Worm (Caenorhabditis elegans) whole organism, L1 larva: Measurements from ENCODE around the gene mel-11.
A peak's percentile ranks its signal among the peaks of the same experiment; 100 is the strongest.

Experiments
- C16A3.4 ChIP-seq: fragments of 150-350 bp; optimal IDR thresholded peaks from 2 replicates; lab custom pipeline; 2014; ENCODE audit warnings: missing biosample characterization, missing genetic modification characterization
- C34B4.2 ChIP-seq: sonication (generic microtip); optimal IDR thresholded peaks from 2 replicates; lab custom pipeline; 2017; ENCODE audit warnings: mild to moderate bottlenecking, missing genetic modification characterization, missing compliant biosample characterization
- F16B12.6 ChIP-seq: fragments of 150-350 bp; optimal IDR thresholded peaks from 2 replicates; lab custom pipeline; 2014; ENCODE audit warnings: missing biosample characterization, missing genetic modification characterization
- Y116A8C.19 ChIP-seq: sonication (generic microtip); optimal IDR thresholded peaks from 2 replicates; lab custom pipeline; 2016; ENCODE audit warnings: missing compliant biosample characterization, missing genetic modification characterization, borderline replicate concordance
- ceh-63 ChIP-seq: fragments of 200-800 bp; sonication (Bioruptor generic); optimal IDR thresholded peaks from 2 replicates; lab custom pipeline; 2018; ENCODE audit warnings: mild to moderate bottlenecking, missing genetic modification characterization, missing compliant biosample characterization
- ceh-88 ChIP-seq: fragments of 200-800 bp; sonication (Bioruptor generic); IDR thresholded peaks from 2 replicates; pipeline ENCODE4 v1.3.6; 2022; ENCODE audit warnings: missing genetic modification characterization, missing compliant biosample characterization
- ces-1 ChIP-seq: fragments of 150-350 bp; optimal IDR thresholded peaks from 2 replicates; lab custom pipeline; 2014; ENCODE audit warnings: missing biosample characterization, missing genetic modification reagents, missing genetic modification characterization
- efl-1 ChIP-seq, 4 experiments: fragments of 150-350 bp; optimal IDR thresholded peaks in 3 of 4; peaks in 1 of 4; 1 replicate in 1 of 4; 2 replicates in 3 of 4; lab custom pipeline; 2014; ENCODE audit warnings: missing biosample characterization in 2 of 4, missing genetic modification characterization in 2 of 4, missing genetic modification reagents in 2 of 4
- egl-27 ChIP-seq, 2 experiments: fragments of 150-350 bp in 1 of 2; sonication (generic microtip); optimal IDR thresholded peaks; 3 replicates each; lab custom pipeline; 2017 to 2018; ENCODE audit warnings: missing biosample characterization in 2 of 2, missing genetic modification characterization in 2 of 2, missing genetic modification reagents in 2 of 2
- elt-2 ChIP-seq: sonication (generic microtip); optimal IDR thresholded peaks from 2 replicates; lab custom pipeline; 2016; ENCODE audit warnings: missing genetic modification characterization, mild to moderate bottlenecking, inconsistent platforms, missing compliant biosample characterization, missing genetic modification reagents
- fkh-10 ChIP-seq: sonication (generic microtip); optimal IDR thresholded peaks from 2 replicates; lab custom pipeline; 2017; ENCODE audit warnings: missing biosample characterization, missing genetic modification reagents, missing genetic modification characterization
- fkh-4 ChIP-seq: sonication (generic microtip); optimal IDR thresholded peaks from 2 replicates; lab custom pipeline; 2016; ENCODE audit warnings: missing compliant biosample characterization, missing genetic modification characterization, borderline replicate concordance
- hlh-17 ChIP-seq: fragments of 200-800 bp; sonication (Bioruptor generic); optimal IDR thresholded peaks from 2 replicates; lab custom pipeline; 2018; ENCODE audit warnings: missing genetic modification characterization, mild to moderate bottlenecking, missing compliant biosample characterization, moderate library complexity, borderline replicate concordance
- hpl-2 ChIP-seq: fragments of 150-350 bp; optimal IDR thresholded peaks from 2 replicates; lab custom pipeline; 2014; ENCODE audit warnings: missing biosample characterization, missing genetic modification reagents, missing genetic modification characterization
- lin-13 ChIP-seq: fragments of 150-350 bp; optimal IDR thresholded peaks from 2 replicates; lab custom pipeline; 2014; ENCODE audit warnings: missing biosample characterization, missing genetic modification reagents, missing genetic modification characterization
- lin-14 ChIP-seq: fragments of 200-800 bp; sonication (Bioruptor generic); optimal IDR thresholded peaks from 2 replicates; lab custom pipeline; 2018; ENCODE audit warnings: mild to moderate bottlenecking, missing genetic modification characterization, moderate library complexity, missing compliant biosample characterization
- lin-35 ChIP-seq, 2 experiments: fragments of 150-350 bp; optimal IDR thresholded peaks; 2 replicates each; lab custom pipeline; 2014; ENCODE audit warnings: missing biosample characterization in 2 of 2, missing genetic modification characterization in 2 of 2, missing genetic modification reagents in 2 of 2
- lir-3 ChIP-seq: sonication (generic microtip); optimal IDR thresholded peaks from 2 replicates; lab custom pipeline; 2016; ENCODE audit warnings: mild to moderate bottlenecking, missing genetic modification characterization, moderate library complexity, missing compliant biosample characterization; ENCODE audit not compliant: poor library complexity
- mdl-1 ChIP-seq, 2 experiments: fragments of 150-350 bp; optimal IDR thresholded peaks; 2 replicates each; lab custom pipeline; 2014 to 2017; ENCODE audit warnings: missing biosample characterization in 2 of 2, missing genetic modification characterization in 2 of 2, inconsistent platforms in 1 of 2
- nhr-11 ChIP-seq: fragments of 150-350 bp; optimal IDR thresholded peaks from 2 replicates; lab custom pipeline; 2014; ENCODE audit warnings: missing biosample characterization, missing genetic modification characterization
- nhr-12 ChIP-seq: sonication (generic microtip); optimal IDR thresholded peaks from 2 replicates; lab custom pipeline; 2017; ENCODE audit warnings: missing biosample characterization, missing genetic modification characterization
- nhr-19 ChIP-seq: fragments of 200-800 bp; sonication (Bioruptor generic); conservative IDR thresholded peaks from 2 replicates; pipeline ENCODE4 v1.3.6; 2022; ENCODE audit warnings: missing genetic modification characterization, missing compliant biosample characterization
- nhr-20 ChIP-seq: sonication (generic microtip); optimal IDR thresholded peaks from 2 replicates; lab custom pipeline; 2016; ENCODE audit warnings: mild to moderate bottlenecking, missing genetic modification characterization, missing compliant biosample characterization
- nhr-237 ChIP-seq: fragments of 150-350 bp; optimal IDR thresholded peaks from 2 replicates; lab custom pipeline; 2014; ENCODE audit warnings: missing biosample characterization, missing genetic modification characterization
- nhr-84 ChIP-seq: sonication (generic microtip); optimal IDR thresholded peaks from 2 replicates; lab custom pipeline; 2017; ENCODE audit warnings: missing biosample characterization, missing genetic modification characterization
- nhr-90 ChIP-seq: sonication (generic microtip); optimal IDR thresholded peaks from 2 replicates; lab custom pipeline; 2016; ENCODE audit warnings: mild to moderate bottlenecking, missing genetic modification characterization, missing compliant biosample characterization; ENCODE audit not compliant: poor library complexity
- pax-3 ChIP-seq: fragments of 200-800 bp; sonication (Bioruptor generic); optimal IDR thresholded peaks from 2 replicates; lab custom pipeline; 2018; ENCODE audit warnings: mild to moderate bottlenecking, missing genetic modification characterization, moderate library complexity, missing compliant biosample characterization
- skn-1 ChIP-seq: fragments of 150-350 bp; optimal IDR thresholded peaks from 2 replicates; lab custom pipeline; 2014; ENCODE audit warnings: missing biosample characterization, missing genetic modification characterization
- sptf-1 ChIP-seq: fragments of 150-350 bp; optimal IDR thresholded peaks from 2 replicates; lab custom pipeline; 2014; ENCODE audit warnings: missing biosample characterization, missing genetic modification characterization
- sup-37 ChIP-seq: fragments of 200-800 bp; sonication (Bioruptor generic); optimal IDR thresholded peaks from 2 replicates; lab custom pipeline; 2018; ENCODE audit warnings: mild to moderate bottlenecking, missing genetic modification characterization, missing compliant biosample characterization
- swsn-7 ChIP-seq: sonication (generic microtip); optimal IDR thresholded peaks from 2 replicates; lab custom pipeline; 2016; ENCODE audit warnings: missing genetic modification characterization, missing compliant biosample characterization
- unc-130 ChIP-seq: fragments of 150-350 bp; optimal IDR thresholded peaks from 2 replicates; lab custom pipeline; 2017; ENCODE audit warnings: missing biosample characterization, missing genetic modification characterization, inconsistent platforms
- unc-86 ChIP-seq: sonication (generic microtip); optimal IDR thresholded peaks from 2 replicates; lab custom pipeline; 2016; ENCODE audit warnings: missing genetic modification characterization, missing compliant biosample characterization
- unc-98 ChIP-seq: fragments of 200-800 bp; sonication (Bioruptor generic); IDR thresholded peaks from 2 replicates; pipeline ENCODE4 v1.3.6; 2022; ENCODE audit warnings: missing genetic modification characterization, missing compliant biosample characterization
- zag-1 ChIP-seq: fragments of 150-350 bp; optimal IDR thresholded peaks from 2 replicates; lab custom pipeline; 2014; ENCODE audit warnings: missing biosample characterization, missing genetic modification characterization
- zip-4 ChIP-seq: fragments of 200-800 bp; sonication (Bioruptor generic); optimal IDR thresholded peaks from 2 replicates; lab custom pipeline; 2018; ENCODE audit warnings: mild to moderate bottlenecking, missing genetic modification characterization, moderate library complexity, missing compliant biosample characterization
- ztf-4 ChIP-seq: fragments of 150-350 bp; optimal IDR thresholded peaks from 2 replicates; lab custom pipeline; 2014; ENCODE audit warnings: missing biosample characterization, missing genetic modification characterization

Gene mel-11

DNA sequence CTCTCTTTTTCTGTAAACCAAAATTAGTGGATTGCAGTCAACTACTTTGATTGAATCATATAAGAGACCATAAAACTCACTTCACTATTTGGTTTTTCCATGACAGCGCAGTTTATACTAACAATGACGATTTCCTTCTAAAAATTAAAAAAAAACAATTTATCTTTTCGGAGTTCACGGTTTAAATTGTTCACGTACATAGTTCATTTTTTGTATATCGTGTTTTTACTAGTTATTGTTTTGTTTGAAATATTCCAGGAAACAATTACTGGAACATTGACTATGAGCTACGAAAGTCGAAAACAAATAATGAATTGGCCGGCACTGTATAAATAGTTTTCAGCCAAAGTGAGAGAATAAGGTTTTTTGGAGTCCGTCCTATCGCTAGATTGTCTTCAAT lies 34.4 kb downstream of the mel-11 start, which contains the start of gene lido-17:
Gene lido-17, minus strand, starts transcription at position 101 of the 400 bp plus-strand sequence.
- TF ChIP-seq swsn-7 (no peak), sup-37 (GFP tag; lab: Kevin White, UChicago) (no peak)

DNA sequence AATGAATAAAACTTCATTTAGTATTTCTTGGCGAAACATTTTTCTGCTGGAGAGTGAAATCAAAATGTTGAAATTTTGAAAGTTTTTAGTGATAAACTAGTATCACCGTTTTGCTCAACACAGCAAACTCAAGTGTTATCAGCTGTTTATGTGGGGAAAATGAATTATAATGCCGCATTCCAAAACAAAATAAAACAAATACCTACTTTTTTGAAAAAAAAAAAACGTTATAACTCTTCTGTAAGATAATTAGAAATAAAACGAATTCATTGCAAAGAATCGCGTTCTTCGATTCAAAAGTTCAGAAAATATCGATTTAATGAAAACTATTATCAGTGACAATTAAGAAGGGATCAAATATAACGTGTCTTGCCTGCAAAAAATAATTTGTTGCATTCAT lies 39.2 kb downstream of the mel-11 start, which contains the start of gene Y51B9A.9:
Gene Y51B9A.9, minus strand, starts transcription at position 101 of the 400 bp plus-strand sequence.
- no peak for TF ChIP-seq fkh-4
- peak; percentile 3 for TF ChIP-seq elt-2 (tag; lab: Kevin White, UChicago)

DNA sequence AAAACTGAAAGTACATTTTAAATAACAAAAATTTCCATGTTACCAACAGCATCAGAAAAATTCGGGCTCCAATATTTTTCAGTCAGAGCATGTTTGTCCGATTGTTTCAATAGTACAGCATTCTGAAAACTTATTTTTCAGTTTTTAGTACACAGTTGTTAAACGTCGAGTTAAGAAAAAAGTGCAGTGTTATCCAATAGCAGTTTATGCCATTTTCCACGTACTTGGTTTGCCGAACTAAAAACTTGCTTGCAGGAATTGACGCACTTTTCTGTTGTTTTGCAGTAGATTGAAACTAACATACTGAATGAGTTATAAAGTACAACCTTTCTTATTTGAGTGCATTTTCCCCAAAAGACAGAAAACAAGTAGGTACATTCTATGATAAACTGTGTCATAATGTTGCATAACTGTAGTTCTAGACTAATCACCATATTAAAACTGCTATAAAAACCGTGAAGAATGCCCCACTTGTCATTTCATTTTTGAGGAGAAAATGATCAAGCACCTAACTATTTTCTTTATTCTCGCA lies 40.1 kb downstream of the mel-11 start, which contains the start of the genes Y51B9A.14 and Y51B9A.8:
Gene Y51B9A.14, minus strand, starts transcription at position 101 of the 532 bp plus-strand sequence.
Gene Y51B9A.8, plus strand, starts transcription at position 482 of the 532 bp plus-strand sequence.
- TF ChIP-seq nhr-12 (tag; lab: Kevin White, UChicago): no peak
- no peak for TF ChIP-seq Y116A8C.19 (tag; lab: Kevin White, UChicago)
- TF ChIP-seq hlh-17 (GFP tag; lab: Kevin White, UChicago): no peak
- no peak for TF ChIP-seq C16A3.4
- no peak for TF ChIP-seq unc-86
- TF ChIP-seq zip-4 (GFP tag; lab: Kevin White, UChicago): no peak
- no peak for TF ChIP-seq nhr-237 (tag; lab: Kevin White, UChicago)
- TF ChIP-seq nhr-19 (GFP tag; lab: Robert Waterston, UW): no peak
- no peak for TF ChIP-seq hpl-2 (GFP tag; lab: Kevin White, UChicago)
- no peak for TF ChIP-seq lin-13 (GFP tag; lab: Kevin White, UChicago)
- no peak for TF ChIP-seq egl-27 (tag; optimal IDR thresholded peaks at IDR 0.05; lab: Kevin White, UChicago)
- TF ChIP-seq nhr-90 (tag; lab: Kevin White, UChicago): no peak
- no peak for TF ChIP-seq ceh-63 (GFP tag; lab: Kevin White, UChicago)
- TF ChIP-seq lir-3 (tag; lab: Kevin White, UChicago): no peak
- no peak for TF ChIP-seq fkh-4
- TF ChIP-seq ztf-4 (tag; lab: Kevin White, UChicago): no peak
- no peak for TF ChIP-seq nhr-84 (tag; lab: Kevin White, UChicago)
- TF ChIP-seq lin-14: no peak
- TF ChIP-seq ces-1 (GFP tag; lab: Kevin White, UChicago): no peak
- TF ChIP-seq nhr-20 (tag; lab: Kevin White, UChicago): no peak

DNA sequence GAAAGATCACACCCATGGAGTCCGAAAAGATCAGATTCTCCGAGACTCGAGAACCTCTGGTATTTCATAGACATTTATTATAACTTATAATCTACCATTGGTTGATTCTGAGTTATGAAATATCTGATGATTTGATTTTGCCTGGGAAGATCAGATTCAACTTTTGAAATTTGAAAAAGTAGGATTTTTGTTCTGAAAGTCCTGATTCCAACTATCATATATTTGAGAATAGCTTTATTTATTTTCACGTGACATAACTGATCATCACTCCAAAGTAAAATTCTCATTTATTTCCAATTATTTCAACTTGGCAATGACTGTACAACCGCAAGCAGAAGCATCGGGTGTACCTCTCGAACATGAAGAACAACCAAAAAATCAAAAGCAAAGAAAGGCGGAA lies 41.4 kb downstream of the mel-11 start, which contains the start of gene Y51B9A.7:
Gene Y51B9A.7, plus strand, starts transcription at position 301 of the 400 bp plus-strand sequence.
- TF ChIP-seq zag-1 (tag; lab: Kevin White, UChicago) (no peak), F16B12.6 (tag; lab: Kevin White, UChicago) (no peak), C34B4.2 (tag; lab: Kevin White, UChicago) (no peak), pax-3 (tag; lab: Kevin White, UChicago) (no peak)

DNA sequence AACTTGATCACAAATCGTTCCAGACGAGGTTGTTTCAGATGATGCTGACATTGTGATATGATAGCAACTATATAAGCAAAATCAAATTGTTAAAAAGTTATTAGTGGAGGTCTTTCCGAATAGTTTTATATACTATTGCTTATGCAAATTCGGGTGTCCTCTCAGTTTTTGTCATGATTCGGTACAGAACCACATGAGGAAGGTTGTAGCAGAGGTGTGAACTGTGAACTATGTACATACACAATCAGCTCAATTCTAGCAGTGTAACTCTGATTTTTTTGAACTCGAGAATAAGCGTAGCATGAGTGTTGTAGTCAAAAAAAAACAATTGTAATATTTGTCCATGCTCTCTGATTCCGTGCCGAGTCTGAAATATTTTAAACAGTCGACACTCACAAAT lies 44.8 kb downstream of the mel-11 start, which contains the start of gene Y51B9A.6:
Gene Y51B9A.6, minus strand, starts transcription at position 101 of the 400 bp plus-strand sequence.
- TF ChIP-seq efl-1 (optimal IDR thresholded peaks at IDR 0.05; lab: Kevin White, UChicago): no peak
- peak in 1 of 2 experiments; percentile 58 for TF ChIP-seq efl-1 (GFP tag; optimal IDR thresholded peaks at IDR 0.05 in 1 of 2; lab: Kevin White, UChicago)
- TF ChIP-seq unc-98 (GFP tag; lab: Robert Waterston, UW): no peak

DNA sequence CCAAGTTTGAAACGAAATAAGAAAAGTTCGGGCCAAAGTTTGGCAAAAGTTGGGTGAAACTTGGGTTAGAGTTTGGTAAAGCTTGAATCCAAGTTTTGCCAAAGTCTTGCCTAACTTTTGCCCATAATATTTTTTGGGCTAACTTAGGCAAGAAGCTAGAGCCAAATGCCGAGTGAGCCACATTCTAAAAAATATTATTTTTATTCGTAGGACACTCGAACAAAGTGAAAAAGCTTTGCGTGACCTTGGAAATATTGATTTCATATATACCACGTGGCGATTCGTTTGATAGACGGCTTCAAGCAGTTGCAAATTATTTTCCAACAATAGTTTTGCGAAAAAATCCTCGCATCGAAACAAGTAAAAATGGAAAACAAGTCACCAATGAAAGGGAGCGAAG lies 45.5 kb downstream of the mel-11 start, which contains the start of gene Y51B9A.5:
Gene Y51B9A.5, plus strand, starts transcription at position 301 of the 400 bp plus-strand sequence.
- TF ChIP-seq fkh-10 (GFP tag; lab: Kevin White, UChicago) (no peak), unc-130 (tag; lab: Kevin White, UChicago) (no peak), sptf-1 (tag; lab: Kevin White, UChicago) (no peak), lin-13 (GFP tag; lab: Kevin White, UChicago) (no peak), mdl-1 (tag; optimal IDR thresholded peaks at IDR 0.05; lab: Kevin White, UChicago) (no peak), lin-35 (GFP tag; optimal IDR thresholded peaks at IDR 0.05; lab: Kevin White, UChicago) (no peak), ceh-88 (GFP tag; lab: Robert Waterston, UW) (no peak), sup-37 (GFP tag; lab: Kevin White, UChicago) (no peak), nhr-11 (tag; lab: Kevin White, UChicago) (no peak), skn-1 (tag; lab: Kevin White, UChicago) (no peak)
